Worm (Caenorhabditis elegans): ENCODE measurements around the gene clc-12.

Gene clc-12

DNA sequence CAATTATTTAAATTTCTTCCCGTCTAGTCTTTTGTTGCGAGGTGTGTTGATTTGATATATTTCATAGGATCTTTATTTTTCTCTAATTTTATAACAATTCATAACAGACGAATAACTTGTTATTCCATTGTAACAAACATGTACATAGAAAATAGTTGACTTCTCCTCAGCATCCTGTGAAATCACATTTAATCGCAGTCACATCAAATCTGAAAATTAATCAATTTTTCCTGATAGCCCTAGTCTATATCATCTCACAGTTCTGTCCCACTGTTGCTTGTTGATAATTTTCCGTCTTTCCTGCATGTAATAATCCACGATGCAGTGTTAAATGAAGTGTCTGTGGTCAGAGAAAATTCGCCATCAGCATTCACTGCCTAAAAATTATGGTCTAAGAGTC, 21.4 kb downstream of the clc-12 start:
- TF ChIP-seq ztf-11 (tag; optimal IDR thresholded peaks at IDR 0.05) (no peak), nhr-67 (tag; optimal IDR thresholded peaks at IDR 0.05) (no peak), fkh-10 (GFP tag; optimal IDR thresholded peaks at IDR 0.05) (no peak)

DNA sequence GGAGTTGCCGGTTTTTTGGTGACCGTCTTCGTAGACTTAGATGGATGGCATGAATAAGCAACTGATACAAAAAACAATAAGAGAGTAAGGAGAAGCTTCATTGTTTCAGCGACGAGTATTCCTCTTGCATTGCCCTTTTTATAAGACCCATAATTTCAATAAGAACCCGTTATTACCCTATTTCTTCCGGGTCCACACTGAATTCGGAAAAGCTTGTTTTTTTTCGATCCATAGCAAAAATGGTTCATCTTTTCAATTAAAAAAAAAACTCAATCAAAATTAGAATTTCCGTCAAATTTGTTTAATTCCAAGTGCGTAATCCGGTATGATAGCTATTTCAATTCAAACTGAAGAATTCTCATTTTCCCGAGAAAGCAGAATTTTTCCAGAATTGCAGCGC, 22.2 kb downstream of the clc-12 start, which contains the start of gene Y102A5C.40:
Y102A5C.40 (minus strand) TSS at position 101 of the 400 bp plus-strand sequence.
- no peak for TF ChIP-seq snpc-4 (tag; optimal IDR thresholded peaks at IDR 0.05)
- no peak for TF ChIP-seq mml-1 (tag; optimal IDR thresholded peaks at IDR 0.05)
- TF ChIP-seq elt-3 (tag; optimal IDR thresholded peaks at IDR 0.05): no peak
- no peak for TF ChIP-seq nhr-28 (tag; optimal IDR thresholded peaks at IDR 0.05)
- no peak for TF ChIP-seq daf-12 (tag; optimal IDR thresholded peaks at IDR 0.05)
- TF ChIP-seq nhr-76 (tag; optimal IDR thresholded peaks at IDR 0.05): no peak
- TF ChIP-seq sea-2 (GFP tag; optimal IDR thresholded peaks at IDR 0.05): no peak
- TF ChIP-seq nhr-67 (tag; optimal IDR thresholded peaks at IDR 0.05): no peak
- TF ChIP-seq nhr-12 (tag; optimal IDR thresholded peaks at IDR 0.05): no peak
- no peak for TF ChIP-seq ceh-9 (tag; optimal IDR thresholded peaks at IDR 0.05)
- no peak for TF ChIP-seq unc-62 (GFP tag; optimal IDR thresholded peaks at IDR 0.05)
- no peak for TF ChIP-seq nhr-23 (tag; optimal IDR thresholded peaks at IDR 0.05)

DNA sequence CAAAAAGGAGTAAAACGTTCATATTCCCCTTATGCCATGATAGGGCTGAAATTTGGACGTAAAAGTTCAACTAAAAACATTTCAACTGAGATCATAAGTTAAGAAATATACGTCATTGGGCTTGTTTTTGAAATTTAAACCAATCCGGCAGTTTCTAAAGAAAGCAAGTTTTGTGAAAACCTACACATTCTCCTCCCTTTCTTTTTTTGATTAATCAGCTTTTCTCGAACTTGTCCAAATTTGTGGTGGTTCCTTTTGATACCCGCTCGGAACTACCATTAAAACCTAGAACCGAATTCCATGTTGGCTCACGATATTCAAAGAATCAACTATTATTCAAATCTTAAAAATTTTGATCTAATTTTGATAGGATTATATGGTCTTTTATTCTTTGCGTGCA, 28.8 kb downstream of the clc-12 start, which contains the start of gene srz-54:
srz-54 (plus strand) TSS at position 301 of the 400 bp plus-strand sequence.
- no peak for TF ChIP-seq nfya-1 (tag; optimal IDR thresholded peaks at IDR 0.05; ENCODE audit: insufficient read depth)
- TF ChIP-seq ama-1 (optimal IDR thresholded peaks at IDR 0.05): no peak
- no peak for TF ChIP-seq elt-1 (tag; optimal IDR thresholded peaks at IDR 0.05)
- TF ChIP-seq nhr-23 (tag; optimal IDR thresholded peaks at IDR 0.05): no peak
- TF ChIP-seq nhr-43 (tag; optimal IDR thresholded peaks at IDR 0.05; ENCODE audit: poor library complexity, severe bottlenecking): no peak
- no peak for TF ChIP-seq nhr-237 (tag; optimal IDR thresholded peaks at IDR 0.05)
- TF ChIP-seq lin-39 (tag; optimal IDR thresholded peaks at IDR 0.05): no peak
- TF ChIP-seq unc-62 (GFP tag; optimal IDR thresholded peaks at IDR 0.05): no peak
- TF ChIP-seq zag-1 (tag; optimal IDR thresholded peaks at IDR 0.05): no peak
- TF ChIP-seq lsy-12 (tag; optimal IDR thresholded peaks at IDR 0.05): no peak
- no peak for TF ChIP-seq aly-2 (tag; optimal IDR thresholded peaks at IDR 0.05)
- no peak for TF ChIP-seq ceh-9 (tag; optimal IDR thresholded peaks at IDR 0.05)
- no peak for TF ChIP-seq mml-1 (tag; optimal IDR thresholded peaks at IDR 0.05)
- no peak for TF ChIP-seq nhr-28 (tag; optimal IDR thresholded peaks at IDR 0.05)
- TF ChIP-seq fkh-2 (tag; optimal IDR thresholded peaks at IDR 0.05): no peak
- no peak for TF ChIP-seq ZK546.5 (tag; optimal IDR thresholded peaks at IDR 0.05)
- no peak for TF ChIP-seq elt-2 (tag; optimal IDR thresholded peaks at IDR 0.05)

DNA sequence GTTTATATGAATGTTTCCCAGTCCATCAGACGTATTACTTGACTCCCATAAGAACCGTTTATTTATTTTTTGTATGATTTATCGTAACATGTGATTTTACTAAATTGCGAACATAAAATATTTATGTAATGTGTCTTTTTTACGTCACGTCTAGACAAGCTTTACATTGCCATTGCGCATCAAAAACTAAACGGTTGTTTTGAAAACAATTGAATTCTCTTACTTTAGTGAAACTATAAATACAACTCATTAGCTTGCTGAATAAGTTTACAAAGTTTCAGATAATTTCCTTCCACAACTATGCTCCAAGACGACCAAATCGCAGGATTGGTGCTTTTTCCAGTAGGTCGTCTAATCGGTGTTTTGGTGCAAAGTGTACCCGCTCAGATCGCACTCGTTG, 34.3 kb downstream of the clc-12 start, which contains the start of gene srx-54:
srx-54 (plus strand) TSS at position 301 of the 400 bp plus-strand sequence.
- TF ChIP-seq nhr-43 (tag; optimal IDR thresholded peaks at IDR 0.05; ENCODE audit: poor library complexity, severe bottlenecking): no peak
- TF ChIP-seq fkh-2 (tag; optimal IDR thresholded peaks at IDR 0.05): no peak
- TF ChIP-seq nfya-1 (tag; optimal IDR thresholded peaks at IDR 0.05; ENCODE audit: insufficient read depth): no peak
- no peak for TF ChIP-seq lin-15B (tag; optimal IDR thresholded peaks at IDR 0.05)
- TF ChIP-seq nhr-237 (tag; optimal IDR thresholded peaks at IDR 0.05): no peak
- no peak for TF ChIP-seq skn-1 (tag; optimal IDR thresholded peaks at IDR 0.05)
- TF ChIP-seq hmg-11 (tag; optimal IDR thresholded peaks at IDR 0.05): no peak
- TF ChIP-seq elt-2 (tag; optimal IDR thresholded peaks at IDR 0.05): no peak
- no peak for TF ChIP-seq pqm-1 (tag; optimal IDR thresholded peaks at IDR 0.05)

DNA sequence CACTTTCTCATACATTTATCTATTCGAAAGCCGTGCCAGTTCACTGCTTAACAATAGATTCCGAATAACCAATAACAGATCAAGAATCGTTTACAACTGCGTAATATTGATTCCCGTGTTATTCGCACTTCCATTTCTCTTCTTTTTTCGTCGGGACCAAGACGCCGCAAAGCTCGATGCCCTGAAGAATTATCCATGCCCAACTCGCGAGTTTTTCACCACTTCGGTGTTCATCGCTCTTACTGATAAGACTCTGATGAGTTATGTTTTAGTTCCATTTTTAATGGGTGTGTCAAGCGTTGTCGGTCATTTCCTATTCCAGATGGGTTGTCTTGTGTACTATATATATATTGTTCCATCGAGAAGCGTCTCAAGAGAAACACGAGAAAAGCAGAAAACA, 35.9 kb downstream of the clc-12 start:
- TF ChIP-seq fkh-2 (tag; optimal IDR thresholded peaks at IDR 0.05): no peak
- no peak for TF ChIP-seq mml-1 (tag; optimal IDR thresholded peaks at IDR 0.05)
- TF ChIP-seq ama-1 (optimal IDR thresholded peaks at IDR 0.05): no peak
- TF ChIP-seq nhr-25 (tag; optimal IDR thresholded peaks at IDR 0.05): no peak
- no peak for TF ChIP-seq ztf-11 (tag; optimal IDR thresholded peaks at IDR 0.05)
- no peak for TF ChIP-seq hmg-11 (tag; optimal IDR thresholded peaks at IDR 0.05)
- TF ChIP-seq nhr-67 (tag; optimal IDR thresholded peaks at IDR 0.05): no peak
- no peak for TF ChIP-seq ceh-28 (tag; optimal IDR thresholded peaks at IDR 0.05)
- TF ChIP-seq nhr-77 (tag; optimal IDR thresholded peaks at IDR 0.05): no peak
- TF ChIP-seq ceh-82 (tag; optimal IDR thresholded peaks at IDR 0.05): no peak
- TF ChIP-seq eor-1 (tag; optimal IDR thresholded peaks at IDR 0.05): no peak
- TF ChIP-seq nhr-12 (tag; optimal IDR thresholded peaks at IDR 0.05): no peak
- no peak for TF ChIP-seq egl-27 (tag; optimal IDR thresholded peaks at IDR 0.05)
- TF ChIP-seq egl-5 (tag; optimal IDR thresholded peaks at IDR 0.05): no peak
- no peak for TF ChIP-seq nhr-11 (tag; optimal IDR thresholded peaks at IDR 0.05)
- TF ChIP-seq ceh-16 (tag; optimal IDR thresholded peaks at IDR 0.05): no peak
- TF ChIP-seq ceh-9 (tag; optimal IDR thresholded peaks at IDR 0.05): no peak
- no peak for TF ChIP-seq lin-39 (tag; optimal IDR thresholded peaks at IDR 0.05)
- TF ChIP-seq nhr-23 (tag; optimal IDR thresholded peaks at IDR 0.05): no peak
- TF ChIP-seq fos-1 (tag; optimal IDR thresholded peaks at IDR 0.05): no peak

All from whole organism, L3 larva.